Worm (Caenorhabditis elegans): Measurements from ENCODE around the gene nhr-183.

nhr-183 gene

ce11 chrV:2266958-2267357 lies 2.5 kb upstream of the nhr-183 start, which contains the start of gene nhr-275:
Gene nhr-275, minus strand, starts transcription at chrV:2267058.
- no peak for TF ChIP-seq egl-5 (tag; optimal IDR thresholded peaks at IDR 0.05)
- TF ChIP-seq lin-39 (tag; optimal IDR thresholded peaks at IDR 0.05), result no peak
- no peak for TF ChIP-seq ceh-16 (tag; optimal IDR thresholded peaks at IDR 0.05)
- TF ChIP-seq skn-1 (tag; optimal IDR thresholded peaks at IDR 0.05), result no peak
- no peak for TF ChIP-seq nhr-237 (tag; optimal IDR thresholded peaks at IDR 0.05)
- no peak for TF ChIP-seq nfya-1 (tag; optimal IDR thresholded peaks at IDR 0.05; ENCODE audit: insufficient read depth)
- no peak for TF ChIP-seq R02D3.7 (tag; optimal IDR thresholded peaks at IDR 0.05)
- TF ChIP-seq pqm-1 (tag; optimal IDR thresholded peaks at IDR 0.05), result no peak
- TF ChIP-seq nhr-67 (tag; optimal IDR thresholded peaks at IDR 0.05), result no peak
- TF ChIP-seq ceh-9 (tag; optimal IDR thresholded peaks at IDR 0.05), result no peak
- no peak for TF ChIP-seq elt-2 (tag; optimal IDR thresholded peaks at IDR 0.05)
- no peak for TF ChIP-seq sea-2 (GFP tag; optimal IDR thresholded peaks at IDR 0.05)
- no peak for TF ChIP-seq hmg-11 (tag; optimal IDR thresholded peaks at IDR 0.05)
- no peak for TF ChIP-seq eor-1 (tag; optimal IDR thresholded peaks at IDR 0.05)
- TF ChIP-seq ztf-11 (tag; optimal IDR thresholded peaks at IDR 0.05), result no peak
- TF ChIP-seq ceh-28 (tag; optimal IDR thresholded peaks at IDR 0.05), result no peak
- no peak for TF ChIP-seq unc-39 (tag; optimal IDR thresholded peaks at IDR 0.05)
- TF ChIP-seq zag-1 (tag; optimal IDR thresholded peaks at IDR 0.05), result no peak
- TF ChIP-seq jun-1 (tag; optimal IDR thresholded peaks at IDR 0.05), result no peak
- no peak for TF ChIP-seq mdl-1 (tag; optimal IDR thresholded peaks at IDR 0.05)

ce11 chrV:2264925-2265324 lies 491 bp upstream of the nhr-183 start:
- TF ChIP-seq nfya-1 (tag; optimal IDR thresholded peaks at IDR 0.05; ENCODE audit: insufficient read depth) (no peak), ztf-11 (tag; optimal IDR thresholded peaks at IDR 0.05) (no peak), unc-39 (tag; optimal IDR thresholded peaks at IDR 0.05) (no peak), ztf-4 (tag; optimal IDR thresholded peaks at IDR 0.05) (no peak), nhr-25 (tag; optimal IDR thresholded peaks at IDR 0.05) (no peak), elt-3 (tag; optimal IDR thresholded peaks at IDR 0.05) (no peak), ceh-16 (tag; optimal IDR thresholded peaks at IDR 0.05) (no peak), mdl-1 (tag; optimal IDR thresholded peaks at IDR 0.05) (no peak), nhr-12 (tag; optimal IDR thresholded peaks at IDR 0.05) (no peak), jun-1 (tag; optimal IDR thresholded peaks at IDR 0.05) (no peak), daf-12 (tag; optimal IDR thresholded peaks at IDR 0.05) (no peak), hmg-11 (tag; optimal IDR thresholded peaks at IDR 0.05) (no peak), ceh-82 (tag; optimal IDR thresholded peaks at IDR 0.05) (no peak), ceh-9 (tag; optimal IDR thresholded peaks at IDR 0.05) (no peak), pqm-1 (tag; optimal IDR thresholded peaks at IDR 0.05) (no peak), lin-39 (tag; optimal IDR thresholded peaks at IDR 0.05) (no peak)

ce11 chrV:2260660-2261059 lies 3.8 kb downstream of the nhr-183 start, which contains the start of gene F41B5.12:
Gene F41B5.12, plus strand, starts transcription at chrV:2260960.
- TF ChIP-seq mml-1 (tag; optimal IDR thresholded peaks at IDR 0.05), result no peak

DNA sequence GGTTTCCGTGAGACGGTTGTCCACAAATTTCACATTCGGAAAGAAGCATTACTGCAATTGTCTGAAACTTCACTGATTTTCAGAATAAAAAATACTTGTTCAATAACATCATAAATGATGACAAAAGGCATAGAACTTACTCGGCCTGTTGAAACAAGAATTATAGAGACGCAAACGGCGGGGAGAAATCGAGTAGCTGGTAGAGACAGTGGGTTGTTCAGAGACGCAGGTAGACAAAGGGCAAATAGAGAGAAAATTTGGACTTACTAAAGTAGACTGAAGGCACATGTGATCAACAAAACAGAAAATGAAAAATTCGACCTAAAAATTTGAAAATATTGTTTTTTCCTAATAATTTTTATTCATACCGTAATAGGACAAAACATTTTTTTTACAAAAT lies 4.7 kb downstream of the nhr-183 start, which contains the start of gene nhr-182:
Gene nhr-182 (minus strand): TSS at position 178 of the 400 bp plus-strand sequence.
- TF ChIP-seq nhr-23 (tag; optimal IDR thresholded peaks at IDR 0.05) (peak; percentile 3), ceh-9 (tag; optimal IDR thresholded peaks at IDR 0.05) (no peak), pha-4 (tag; optimal IDR thresholded peaks at IDR 0.05) (peak; percentile 83), fos-1 (tag; optimal IDR thresholded peaks at IDR 0.05) (no peak), skn-1 (tag; optimal IDR thresholded peaks at IDR 0.05) (peak; percentile 89), nfya-1 (tag; optimal IDR thresholded peaks at IDR 0.05; ENCODE audit: insufficient read depth) (peak; percentile 16), daf-12 (tag; optimal IDR thresholded peaks at IDR 0.05) (no peak), elt-2 (tag; optimal IDR thresholded peaks at IDR 0.05) (peak; percentile 28), eor-1 (tag; optimal IDR thresholded peaks at IDR 0.05) (no peak)

- TF ChIP-seq hmg-11 (tag; optimal IDR thresholded peaks at IDR 0.05), result peak; percentile 15
Measured at ce11 chrV:2255191-2255590, 9.2 kb downstream of the nhr-183 start, which contains the start of gene F41B5.1. Gene F41B5.1, plus strand, starts transcription at chrV:2255533.

ce11 chrV:2254553-2255124 lies 9.8 kb downstream of the nhr-183 start, which contains the start of gene str-253:
Gene str-253, minus strand, starts transcription at chrV:2254603.
- no peak for TF ChIP-seq tbx-2 (tag; optimal IDR thresholded peaks at IDR 0.05)
- no peak for TF ChIP-seq ceh-82 (tag; optimal IDR thresholded peaks at IDR 0.05)
- TF ChIP-seq skn-1 (tag; optimal IDR thresholded peaks at IDR 0.05), result no peak
- TF ChIP-seq R02D3.7 (tag; optimal IDR thresholded peaks at IDR 0.05), result no peak
- no peak for TF ChIP-seq pqm-1 (tag; optimal IDR thresholded peaks at IDR 0.05)
- no peak for TF ChIP-seq egl-5 (tag; optimal IDR thresholded peaks at IDR 0.05)
- TF ChIP-seq hmg-11 (tag; optimal IDR thresholded peaks at IDR 0.05), result no peak
- TF ChIP-seq lsy-12 (tag; optimal IDR thresholded peaks at IDR 0.05), result no peak
- TF ChIP-seq nhr-67 (tag; optimal IDR thresholded peaks at IDR 0.05), result no peak
- TF ChIP-seq jun-1 (tag; optimal IDR thresholded peaks at IDR 0.05), result no peak
- TF ChIP-seq daf-12 (tag; optimal IDR thresholded peaks at IDR 0.05), result no peak
- no peak for TF ChIP-seq mdl-1 (tag; optimal IDR thresholded peaks at IDR 0.05)
- no peak for TF ChIP-seq elt-2 (tag; optimal IDR thresholded peaks at IDR 0.05)
- TF ChIP-seq fkh-10 (GFP tag; optimal IDR thresholded peaks at IDR 0.05), result no peak
- no peak for TF ChIP-seq snpc-4 (tag; optimal IDR thresholded peaks at IDR 0.05)
- TF ChIP-seq nhr-12 (tag; optimal IDR thresholded peaks at IDR 0.05), result no peak
- no peak for TF ChIP-seq pha-4 (tag; optimal IDR thresholded peaks at IDR 0.05)

Data from whole organism, L3 larva.